Worm (Caenorhabditis elegans) whole organism, L2 larva: ENCODE data around the gene ham-1.

Source experiments
- ZK546.5 ChIP-seq: sonication (generic microtip); optimal IDR thresholded peaks from 2 replicates; lab custom pipeline; 2017; ENCODE audit warnings: missing biosample characterization, missing genetic modification characterization
- ama-1 ChIP-seq: fragments of 150-350 bp; optimal IDR thresholded peaks from 2 replicates; lab custom pipeline; 2018; ENCODE audit warnings: inconsistent platforms
- ceh-82 ChIP-seq: fragments of 150-350 bp; optimal IDR thresholded peaks from 2 replicates; lab custom pipeline; 2014; ENCODE audit warnings: missing biosample characterization, missing genetic modification characterization
- elt-3 ChIP-seq: sonication (generic microtip); optimal IDR thresholded peaks from 2 replicates; lab custom pipeline; 2017; ENCODE audit warnings: missing biosample characterization, missing genetic modification characterization
- nhr-12 ChIP-seq: fragments of 150-350 bp; optimal IDR thresholded peaks from 2 replicates; lab custom pipeline; 2014; ENCODE audit warnings: missing biosample characterization, missing genetic modification characterization
- nhr-237 ChIP-seq: fragments of 150-350 bp; optimal IDR thresholded peaks from 2 replicates; lab custom pipeline; 2014; ENCODE audit warnings: missing biosample characterization, missing genetic modification characterization
- nhr-25 ChIP-seq: fragments of 150-350 bp; sonication (generic microtip); optimal IDR thresholded peaks from 3 replicates; lab custom pipeline; 2014; ENCODE audit warnings: missing biosample characterization, missing genetic modification characterization
- nhr-6 ChIP-seq: fragments of 150-350 bp; optimal IDR thresholded peaks from 2 replicates; lab custom pipeline; 2014; ENCODE audit warnings: missing biosample characterization, missing genetic modification characterization
- nhr-77 ChIP-seq: fragments of 150-350 bp; optimal IDR thresholded peaks from 2 replicates; lab custom pipeline; 2014; ENCODE audit warnings: missing biosample characterization, missing genetic modification characterization
- snpc-4 ChIP-seq: fragments of 150-350 bp; optimal IDR thresholded peaks from 2 replicates; lab custom pipeline; 2014; ENCODE audit warnings: missing biosample characterization, missing genetic modification characterization
- unc-62 ChIP-seq: fragments of 150-350 bp; optimal IDR thresholded peaks from 2 replicates; lab custom pipeline; 2014; ENCODE audit warnings: missing biosample characterization, missing genetic modification reagents, missing genetic modification characterization
- zag-1 ChIP-seq: fragments of 150-350 bp; optimal IDR thresholded peaks from 2 replicates; lab custom pipeline; 2014; ENCODE audit warnings: missing biosample characterization, missing genetic modification characterization

ce11 chrIV:12560568-12560967 is 18.6 kb downstream of the ham-1 start, which contains the start of gene snb-7:
- TF ChIP-seq ZK546.5 (tag; lab: Kevin White, UChicago) = no peak
- no peak for TF ChIP-seq zag-1 (tag; lab: Kevin White, UChicago)
- TF ChIP-seq nhr-77 = no peak
- TF ChIP-seq ama-1 = no peak
- no peak for TF ChIP-seq elt-3 (tag; lab: Kevin White, UChicago)
- TF ChIP-seq nhr-25 (tag; lab: Kevin White, UChicago) = no peak
- TF ChIP-seq snpc-4 (tag; lab: Kevin White, UChicago) = no peak
- TF ChIP-seq ceh-82 (tag; lab: Kevin White, UChicago) = no peak
- no peak for TF ChIP-seq nhr-6 (tag; lab: Kevin White, UChicago)
- TF ChIP-seq nhr-12 = no peak
- TF ChIP-seq nhr-237 (tag; lab: Kevin White, UChicago) = no peak
- TF ChIP-seq unc-62 (GFP tag; lab: Kevin White, UChicago) = no peak
